Worm (Caenorhabditis elegans): Measurements from ENCODE around the gene rbm-22.

DNA sequence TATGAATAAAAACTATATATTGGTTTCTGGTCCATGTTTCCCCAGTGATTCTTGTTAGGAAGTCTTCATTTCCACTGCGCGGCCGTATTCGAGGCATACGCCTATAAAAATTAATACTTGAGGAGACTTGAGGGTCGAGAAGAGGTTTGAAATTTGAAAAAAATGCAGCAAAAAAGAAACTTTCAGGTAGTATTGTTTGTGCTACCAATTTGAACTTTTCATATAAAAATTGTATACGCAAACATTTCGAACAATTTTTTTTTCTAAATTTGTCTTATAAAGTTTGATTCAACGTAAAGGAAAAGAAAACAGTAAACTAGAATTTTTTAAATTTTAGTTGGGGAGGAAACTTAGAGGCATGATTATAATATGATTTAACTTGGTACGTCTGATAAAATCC, 9.4 kb upstream of the rbm-22 start, which contains the start of gene T11G6.4:
- TF ChIP-seq pha-4 (tag; optimal IDR thresholded peaks at IDR 0.05): no peak
- no peak for TF ChIP-seq xnd-1 (tag; optimal IDR thresholded peaks at IDR 0.05)
- TF ChIP-seq rpc-1 (optimal IDR thresholded peaks at IDR 0.05): no peak
- no peak for TF ChIP-seq rpc-1 (tag; optimal IDR thresholded peaks at IDR 0.05)

All from whole organism, young adult.